Fruit fly (Drosophila melanogaster) whole organism, embryonic: ENCODE data around the gene Lcp65Aa.

Experiments used
- Bdp1 ChIP-seq: fragments of 200-800 bp; sonication (Bioruptor generic); optimal IDR thresholded peaks from 3 replicates; lab custom pipeline; 2016; ENCODE audit warnings: missing biosample characterization, missing genetic modification characterization
- CG10267 ChIP-seq: fragments of 200-800 bp; sonication (Bioruptor generic); optimal IDR thresholded peaks from 2 replicates; lab custom pipeline; 2018; ENCODE audit warnings: missing biosample characterization, mild to moderate bottlenecking, missing genetic modification characterization, moderate library complexity
- CG10979 ChIP-seq: fragments of 200-800 bp; sonication (Bioruptor generic); optimal IDR thresholded peaks from 2 replicates; lab custom pipeline; 2018; ENCODE audit warnings: missing biosample characterization, mild to moderate bottlenecking, missing genetic modification characterization, moderate library complexity
- CG12071 ChIP-seq: fragments of 200-800 bp; sonication (Bioruptor generic); optimal IDR thresholded peaks from 3 replicates; lab custom pipeline; 2018; ENCODE audit warnings: missing biosample characterization, mild to moderate bottlenecking, missing genetic modification characterization
- CG12744 ChIP-seq: fragments of 200-800 bp; sonication (Bioruptor generic); optimal IDR thresholded peaks from 2 replicates; lab custom pipeline; 2016; ENCODE audit warnings: missing biosample characterization, missing genetic modification characterization
- CG13123 ChIP-seq: fragments of 200-800 bp; sonication (Bioruptor generic); optimal IDR thresholded peaks from 2 replicates; lab custom pipeline; 2016; ENCODE audit warnings: missing biosample characterization, missing genetic modification characterization
- CG16815 ChIP-seq: fragments of 200-800 bp; sonication (Bioruptor generic); optimal IDR thresholded peaks from 3 replicates; lab custom pipeline; 2017; ENCODE audit warnings: missing biosample characterization, mild to moderate bottlenecking, missing genetic modification characterization
- CG17568 ChIP-seq: fragments of 200-800 bp; sonication (Bioruptor generic); optimal IDR thresholded peaks from 2 replicates; lab custom pipeline; 2018; ENCODE audit warnings: missing biosample characterization, mild to moderate bottlenecking, missing genetic modification characterization, moderate library complexity
- CG18262 ChIP-seq: fragments of 200-800 bp; optimal IDR thresholded peaks from 3 replicates; lab custom pipeline; 2019; ENCODE audit warnings: missing biosample characterization, mild to moderate bottlenecking, missing genetic modification characterization, moderate library complexity
- CG18764 ChIP-seq: fragments of 200-800 bp; sonication (Bioruptor generic); optimal IDR thresholded peaks from 3 replicates; lab custom pipeline; 2016; ENCODE audit warnings: missing biosample characterization, missing genetic modification characterization
- CG2199 ChIP-seq: fragments of 200-800 bp; sonication (Bioruptor generic); IDR thresholded peaks from 3 replicates; pipeline ENCODE4 v1.3.6; 2022; ENCODE audit warnings: missing biosample characterization, missing genetic modification characterization
- CG2202 ChIP-seq: fragments of 200-800 bp; sonication (Bioruptor generic); optimal IDR thresholded peaks from 2 replicates; lab custom pipeline; 2018; ENCODE audit warnings: missing biosample characterization, mild to moderate bottlenecking, missing genetic modification characterization
- CG34376 ChIP-seq: fragments of 200-800 bp; sonication (Bioruptor generic); optimal IDR thresholded peaks from 2 replicates; lab custom pipeline; 2018; ENCODE audit warnings: missing biosample characterization, mild to moderate bottlenecking, missing genetic modification characterization
- CG7372 ChIP-seq: fragments of 200-800 bp; sonication (Bioruptor generic); IDR thresholded peaks from 2 replicates; pipeline ENCODE4 v1.3.6; 2022; ENCODE audit warnings: missing biosample characterization, missing genetic modification characterization
- CG8924 ChIP-seq: fragments of 200-800 bp; optimal IDR thresholded peaks from 3 replicates; lab custom pipeline; 2019; ENCODE audit warnings: missing biosample characterization, mild to moderate bottlenecking, missing genetic modification characterization, moderate library complexity
- CG9437 ChIP-seq: fragments of 200-800 bp; sonication (Bioruptor generic); optimal IDR thresholded peaks from 2 replicates; lab custom pipeline; 2018; ENCODE audit warnings: missing biosample characterization, mild to moderate bottlenecking, missing genetic modification characterization
- D19A ChIP-seq: fragments of 200-800 bp; optimal IDR thresholded peaks from 3 replicates; lab custom pipeline; 2019; ENCODE audit warnings: missing biosample characterization, mild to moderate bottlenecking, missing genetic modification characterization, moderate library complexity
- Deaf1 ChIP-seq: fragments of 200-800 bp; optimal IDR thresholded peaks from 3 replicates; lab custom pipeline; 2019; ENCODE audit warnings: missing biosample characterization, mild to moderate bottlenecking, missing genetic modification characterization, moderate library complexity
- Dp ChIP-seq: fragments of 200-800 bp; sonication (Bioruptor generic); optimal IDR thresholded peaks from 2 replicates; lab custom pipeline; 2018; ENCODE audit warnings: missing biosample characterization, mild to moderate bottlenecking, missing genetic modification characterization, moderate library complexity
- Elba2 ChIP-seq: fragments of 200-800 bp; sonication (Bioruptor generic); optimal IDR thresholded peaks from 3 replicates; lab custom pipeline; 2016; ENCODE audit warnings: missing biosample characterization, missing genetic modification characterization
- Gug ChIP-seq: fragments of 200-800 bp; sonication (Bioruptor generic); IDR thresholded peaks from 4 replicates; pipeline ENCODE4 v1.3.6; 2022; ENCODE audit warnings: missing biosample characterization, missing genetic modification characterization
- Hr78 ChIP-seq, 2 experiments: fragments of 200-800 bp in 1 of 2; fragments of >200 bp in 1 of 2; sonication (Bioruptor generic) in 1 of 2; optimal IDR thresholded peaks; 2 replicates each; lab custom pipeline; 2017 to 2019; ENCODE audit warnings: missing biosample characterization in 2 of 2, missing genetic modification characterization in 2 of 2, mild to moderate bottlenecking in 1 of 2, moderate library complexity in 1 of 2
- Mes4 ChIP-seq: fragments of 200-800 bp; sonication (Bioruptor generic); optimal IDR thresholded peaks from 2 replicates; lab custom pipeline; 2016; ENCODE audit warnings: missing biosample characterization, missing genetic modification characterization
- Oli ChIP-seq: fragments of 200-800 bp; sonication (Bioruptor generic); optimal IDR thresholded peaks from 2 replicates; lab custom pipeline; 2018; ENCODE audit warnings: missing biosample characterization, mild to moderate bottlenecking, missing genetic modification characterization, moderate library complexity
- Optix ChIP-seq: fragments of 200-800 bp; sonication (Bioruptor generic); IDR thresholded peaks from 3 replicates; pipeline ENCODE4 v1.3.6; 2022; ENCODE audit warnings: missing biosample characterization, missing genetic modification characterization
- Rfx ChIP-seq: fragments of 200-800 bp; sonication (Bioruptor generic); IDR thresholded peaks from 2 replicates; pipeline ENCODE4 v1.3.6; 2022; ENCODE audit warnings: missing biosample characterization, missing genetic modification characterization
- Six4 ChIP-seq: fragments of 200-800 bp; sonication (Bioruptor generic); optimal IDR thresholded peaks from 2 replicates; lab custom pipeline; 2016; ENCODE audit warnings: missing biosample characterization, missing genetic modification characterization
- Sry-δ ChIP-seq: fragments of 200-800 bp; sonication (Bioruptor generic); optimal IDR thresholded peaks from 2 replicates; lab custom pipeline; 2016; ENCODE audit warnings: missing biosample characterization, missing genetic modification characterization
- YL-1 ChIP-seq: fragments of 200-800 bp; sonication (Bioruptor generic); optimal IDR thresholded peaks from 3 replicates; lab custom pipeline; 2017; ENCODE audit warnings: missing biosample characterization, mild to moderate bottlenecking, missing genetic modification characterization
- bab2 ChIP-seq: fragments of 200-800 bp; sonication (Bioruptor generic); optimal IDR thresholded peaks from 2 replicates; lab custom pipeline; 2016; ENCODE audit warnings: missing biosample characterization, missing genetic modification characterization
- bcd ChIP-seq: fragments of 200-800 bp; sonication (Bioruptor generic); optimal IDR thresholded peaks from 2 replicates; lab custom pipeline; 2017; ENCODE audit warnings: missing biosample characterization, mild to moderate bottlenecking, missing genetic modification characterization
- ci ChIP-seq: fragments of 200-800 bp; sonication (Bioruptor generic); IDR thresholded peaks from 3 replicates; pipeline ENCODE4 v1.3.6; 2022; ENCODE audit warnings: missing biosample characterization, missing genetic modification characterization
- ems ChIP-seq: fragments of 200-800 bp; sonication (Bioruptor generic); optimal IDR thresholded peaks from 3 replicates; lab custom pipeline; 2016; ENCODE audit warnings: missing biosample characterization, missing genetic modification characterization
- gce ChIP-seq: fragments of 200-800 bp; sonication (Bioruptor generic); IDR thresholded peaks from 3 replicates; pipeline ENCODE4 v1.3.6; 2022; ENCODE audit warnings: missing biosample characterization, missing genetic modification characterization
- gfzf ChIP-seq: fragments of 200-800 bp; sonication (Bioruptor generic); optimal IDR thresholded peaks from 2 replicates; lab custom pipeline; 2016; ENCODE audit warnings: missing biosample characterization, mild to moderate bottlenecking, missing genetic modification characterization, moderate library complexity
- ind ChIP-seq: fragments of 200-800 bp; sonication (Bioruptor generic); optimal IDR thresholded peaks from 3 replicates; lab custom pipeline; 2016; ENCODE audit warnings: missing biosample characterization, missing genetic modification characterization
- jumu ChIP-seq: fragments of 200-800 bp; sonication (Bioruptor generic); optimal IDR thresholded peaks from 3 replicates; lab custom pipeline; 2016; ENCODE audit warnings: missing biosample characterization, missing genetic modification characterization
- knrl ChIP-seq: fragments of 200-800 bp; sonication (Bioruptor generic); IDR thresholded peaks from 3 replicates; pipeline ENCODE4 v1.3.6; 2022; ENCODE audit warnings: missing biosample characterization, missing genetic modification characterization; ENCODE audit not compliant: partially characterized antibody
- lmd ChIP-seq: fragments of 200-800 bp; sonication (Bioruptor generic); IDR thresholded peaks from 2 replicates; pipeline ENCODE4 v1.3.6; 2022; ENCODE audit warnings: missing biosample characterization, missing genetic modification characterization
- mam ChIP-seq: fragments of 200-800 bp; sonication (Bioruptor generic); optimal IDR thresholded peaks from 3 replicates; lab custom pipeline; 2016; ENCODE audit warnings: missing biosample characterization, missing genetic modification characterization
- nmo ChIP-seq: fragments of 200-800 bp; sonication (Bioruptor generic); optimal IDR thresholded peaks from 2 replicates; lab custom pipeline; 2018; ENCODE audit warnings: missing biosample characterization, mild to moderate bottlenecking, missing genetic modification characterization, moderate library complexity
- peb ChIP-seq: fragments of 200-800 bp; sonication (Bioruptor generic); IDR thresholded peaks from 2 replicates; pipeline ENCODE4 v1.3.6; 2022; ENCODE audit warnings: missing biosample characterization, missing genetic modification characterization
- sens-2 ChIP-seq: fragments of 200-800 bp; sonication (Bioruptor generic); IDR thresholded peaks from 2 replicates; pipeline ENCODE4 v1.3.6; 2022; ENCODE audit warnings: missing biosample characterization, missing genetic modification characterization
- sim ChIP-seq: fragments of 200-800 bp; sonication (Bioruptor generic); IDR thresholded peaks from 2 replicates; pipeline ENCODE4 v1.3.6; 2022; ENCODE audit warnings: missing biosample characterization, missing genetic modification characterization
- sisA ChIP-seq: fragments of 200-800 bp; sonication (Bioruptor generic); IDR thresholded peaks from 2 replicates; pipeline ENCODE4 v1.3.6; 2022; ENCODE audit warnings: missing biosample characterization, missing genetic modification characterization
- tin ChIP-seq: fragments of 200-800 bp; sonication (Bioruptor generic); optimal IDR thresholded peaks from 3 replicates; lab custom pipeline; 2016; ENCODE audit warnings: missing biosample characterization, missing genetic modification characterization
- trem ChIP-seq: fragments of 200-800 bp; optimal IDR thresholded peaks from 3 replicates; lab custom pipeline; 2019; ENCODE audit warnings: missing biosample characterization, mild to moderate bottlenecking, missing genetic modification characterization, moderate library complexity
- unc-4 ChIP-seq: fragments of 200-800 bp; sonication (Bioruptor generic); IDR thresholded peaks from 2 replicates; pipeline ENCODE4 v1.3.6; 2022; ENCODE audit warnings: missing biosample characterization, missing genetic modification characterization; ENCODE audit not compliant: partially characterized antibody
- zfh1 ChIP-seq: fragments of 200-800 bp; sonication (Bioruptor generic); IDR thresholded peaks from 3 replicates; pipeline ENCODE4 v1.3.6; 2022; ENCODE audit warnings: missing biosample characterization, missing genetic modification characterization

The Lcp65Aa gene

DNA sequence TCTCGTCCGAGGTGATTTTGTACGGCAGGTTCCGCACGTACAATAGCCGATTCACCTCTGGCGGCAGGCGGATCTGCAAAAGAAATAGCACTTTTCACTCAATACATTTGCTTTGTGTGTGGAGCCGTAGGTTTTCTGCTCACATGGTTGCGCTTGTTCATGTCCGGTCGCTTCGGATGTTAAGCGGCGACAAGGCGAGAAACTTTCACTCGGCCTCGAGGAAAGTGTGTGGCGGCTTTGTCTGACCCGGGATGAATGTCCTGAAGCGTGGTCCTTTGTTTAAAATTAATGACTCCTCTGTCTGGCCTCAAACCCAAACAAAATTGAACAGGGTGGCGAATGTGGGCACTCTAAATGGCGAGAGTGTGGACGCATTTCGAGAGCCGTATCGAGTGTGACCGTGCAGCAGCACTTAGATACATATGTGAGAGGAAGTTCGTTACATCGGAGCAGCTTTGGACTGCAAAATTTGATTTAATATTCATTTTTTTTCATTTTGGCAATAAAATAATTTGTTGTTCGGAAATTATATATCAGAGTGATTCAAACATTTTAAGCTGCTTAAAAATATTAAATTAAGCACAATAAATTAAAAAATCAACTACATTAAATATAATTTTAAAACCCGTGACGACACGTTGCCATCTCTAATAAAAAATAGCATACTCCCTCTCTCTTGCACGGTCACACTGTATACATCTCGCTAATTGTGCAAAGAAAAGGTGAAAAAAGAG lies 41.9 kb downstream of the Lcp65Aa start, which contains the start of the genes Sf3b6 and Tnpo (continued):
- peak; percentile 79 for TF ChIP-seq gfzf (GFP tag; lab: Kevin White, UChicago)
- peak; percentile 79 for TF ChIP-seq bab2 (GFP tag; lab: Kevin White, UChicago)
- TF ChIP-seq YL-1 (GFP tag; lab: Kevin White, UChicago): peak; percentile 86
- peak; percentile 80 for TF ChIP-seq CG7372 (GFP tag; lab: Robert Waterston, UW)
- peak; percentile 87 for TF ChIP-seq Sry-δ (GFP tag; lab: Kevin White, UChicago)
- TF ChIP-seq CG17568: no peak
- peak; percentile 86 for TF ChIP-seq ind (GFP tag; lab: Kevin White, UChicago)
- TF ChIP-seq CG10979 (tag; lab: Kevin White, UChicago): peak; percentile 71
- TF ChIP-seq D19A (tag; lab: Kevin White, UChicago): no peak
- TF ChIP-seq CG8924: peak; percentile 85
- peak; percentile 40; the same call in 1 of the 3 replicates for TF ChIP-seq gce (GFP tag; lab: Robert Waterston, UW)
- peak; percentile 93 for TF ChIP-seq nmo (GFP tag; lab: Kevin White, UChicago)
- peak; percentile 81 for TF ChIP-seq Oli (tag; lab: Kevin White, UChicago)
- peak; percentile 76 for TF ChIP-seq CG9437 (GFP tag; lab: Kevin White, UChicago)
- peak; percentile 89 for TF ChIP-seq CG16815 (GFP tag; lab: Kevin White, UChicago)
- peak; percentile 65 for TF ChIP-seq unc-4
- TF ChIP-seq ems (GFP tag; lab: Kevin White, UChicago): peak; percentile 63
- 0 out of 3 replicates have a peak, but pooled peaks have one; percentile 37 for TF ChIP-seq CG2199
- TF ChIP-seq lmd (GFP tag; lab: Robert Waterston, UW): peak; percentile 85
- TF ChIP-seq Mes4 (GFP tag; lab: Kevin White, UChicago): peak; percentile 63
- TF ChIP-seq CG34376 (GFP tag; lab: Kevin White, UChicago): peak; percentile 65
- TF ChIP-seq Six4 (GFP tag; lab: Kevin White, UChicago): peak; percentile 71
- peak; percentile 66 for TF ChIP-seq jumu (GFP tag; lab: Kevin White, UChicago)
- no peak for TF ChIP-seq CG12071
- peak; percentile 85 for TF ChIP-seq trem (tag; lab: Kevin White, UChicago)
- TF ChIP-seq Hr78 (GFP tag; optimal IDR thresholded peaks at IDR 0.05; lab: Kevin White, UChicago): no peak
- peak; percentile 89 for TF ChIP-seq mam (GFP tag; lab: Kevin White, UChicago)
- peak; percentile 38; the same call in 1 of the 2 replicates for TF ChIP-seq sim (GFP tag; lab: Robert Waterston, UW)
- peak; percentile 42; the same call in 1 of the 2 replicates for TF ChIP-seq sens-2 (GFP tag; lab: Robert Waterston, UW)
- peak; percentile 73; the same call in 2 of the 3 replicates for TF ChIP-seq ci (GFP tag; lab: Robert Waterston, UW)
- TF ChIP-seq CG13123 (GFP tag; lab: Kevin White, UChicago): peak; percentile 63
- TF ChIP-seq peb (GFP tag; lab: Robert Waterston, UW): peak; percentile 70
- TF ChIP-seq Elba2 (GFP tag; lab: Kevin White, UChicago): peak; percentile 72
- TF ChIP-seq Dp (GFP tag; lab: Kevin White, UChicago): peak; percentile 21
- peak; percentile 85 for TF ChIP-seq bcd
- TF ChIP-seq tin (GFP tag; lab: Kevin White, UChicago): peak; percentile 80
- peak; percentile 80 for TF ChIP-seq CG10267 (tag; lab: Kevin White, UChicago)
- peak; percentile 55 for TF ChIP-seq Deaf1
- peak; percentile 76 for TF ChIP-seq knrl (GFP tag; lab: Robert Waterston, UW)
- TF ChIP-seq CG18764 (GFP tag; lab: Kevin White, UChicago): peak; percentile 64
- no peak; the same call in 1 of the 4 replicates for TF ChIP-seq Gug (GFP tag; lab: Robert Waterston, UW)
- peak; percentile 88 for TF ChIP-seq Rfx (GFP tag; lab: Robert Waterston, UW)
- TF ChIP-seq zfh1 (GFP tag; lab: Robert Waterston, UW): peak; percentile 77
- TF ChIP-seq CG2202: peak; percentile 54
- peak; percentile 51; the same call in 1 of the 3 replicates for TF ChIP-seq Optix (GFP tag; lab: Robert Waterston, UW)
- TF ChIP-seq CG12744 (GFP tag; lab: Kevin White, UChicago): peak; percentile 44
- TF ChIP-seq Bdp1 (GFP tag; lab: Kevin White, UChicago): peak; percentile 63
- TF ChIP-seq sisA (GFP tag; lab: Robert Waterston, UW): peak; percentile 84
- TF ChIP-seq CG18262: peak; percentile 87
